Fruit fly (Drosophila melanogaster): Measurements from ENCODE around the gene aus.
A peak's percentile ranks its signal among the peaks of the same experiment; 100 is the strongest.

The aus gene

DNA sequence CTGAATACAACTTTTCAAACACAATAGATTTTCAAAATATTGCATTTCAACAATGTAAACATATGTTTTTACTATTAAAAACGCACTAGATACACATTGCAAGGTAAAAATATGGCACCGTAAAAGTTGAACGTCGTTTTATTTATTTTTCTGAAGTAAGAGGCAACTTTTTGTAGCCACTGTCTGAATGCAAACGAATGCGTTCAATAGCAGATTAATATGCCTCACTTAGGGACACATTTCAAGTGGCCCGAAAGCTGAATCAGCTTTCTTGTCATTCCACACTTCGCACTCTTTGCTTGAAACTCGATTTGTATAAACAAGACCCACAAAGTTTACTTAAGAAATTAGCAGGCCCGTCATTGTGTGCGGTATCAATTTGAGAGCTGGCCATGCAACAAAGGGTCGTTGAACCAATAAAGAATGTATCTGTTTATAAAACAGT, 491 bp upstream of the aus start (continued):
- TF ChIP-seq CG1529 (GFP tag; optimal IDR thresholded peaks at IDR 0.05) (peak; percentile 19), stwl (tag; optimal IDR thresholded peaks at IDR 0.05) (no peak), CG9727 (GFP tag; optimal IDR thresholded peaks at IDR 0.05) (peak; percentile 20), CG1647 (GFP tag; optimal IDR thresholded peaks at IDR 0.05) (no peak), lmd (GFP tag; IDR thresholded peaks at IDR 0.05) (no peak), CG2712 (tag; optimal IDR thresholded peaks at IDR 0.05) (no peak), ewg (GFP tag; optimal IDR thresholded peaks at IDR 0.05) (no peak), chinmo (GFP tag; IDR thresholded peaks at IDR 0.05; ENCODE audit: partially characterized antibody) (no peak), Hr3 (GFP tag; optimal IDR thresholded peaks at IDR 0.05) (no peak), zfh1 (GFP tag; IDR thresholded peaks at IDR 0.05) (no peak), Gsc (GFP tag; IDR thresholded peaks at IDR 0.05) (no peak), CG17802 (tag; optimal IDR thresholded peaks at IDR 0.05) (no peak), CG17568 (GFP tag; optimal IDR thresholded peaks at IDR 0.05) (peak; percentile 11), CTCF (GFP tag; optimal IDR thresholded peaks at IDR 0.05) (peak; percentile 26), CG31388 (GFP tag; optimal IDR thresholded peaks at IDR 0.05) (no peak), CG12155 (GFP tag; optimal IDR thresholded peaks at IDR 0.05) (no peak), CG11696 (GFP tag; IDR thresholded peaks at IDR 0.05) (no peak), CkIIα-i1 (GFP tag; IDR thresholded peaks at IDR 0.05) (no peak), PHDP (tag; optimal IDR thresholded peaks at IDR 0.05) (peak; percentile 25), trem (tag; optimal IDR thresholded peaks at IDR 0.05) (no peak), CG4424 (GFP tag; optimal IDR thresholded peaks at IDR 0.05) (peak; percentile 28), CG4730 (GFP tag; IDR thresholded peaks at IDR 0.05) (no peak), bcd (GFP tag; optimal IDR thresholded peaks at IDR 0.05) (no peak), CG12236 (GFP tag; optimal IDR thresholded peaks at IDR 0.05) (peak; percentile 2), wek (GFP tag; optimal IDR thresholded peaks at IDR 0.05) (peak; percentile 83), ken (GFP tag; IDR thresholded peaks at IDR 0.05) (no peak), odd (GFP tag; optimal IDR thresholded peaks at IDR 0.05) (peak; percentile 61), CG14860 (GFP tag; IDR thresholded peaks at IDR 0.05; ENCODE audit: partially characterized antibody) (no peak), CG2202 (tag; optimal IDR thresholded peaks at IDR 0.05) (peak; percentile 24), vfl (GFP tag; optimal IDR thresholded peaks at IDR 0.05) (no peak), ro (GFP tag; IDR thresholded peaks at IDR 0.05) (no peak), Nf-YA (GFP tag; IDR thresholded peaks at IDR 0.05) (no peak), CG7271 (tag; optimal IDR thresholded peaks at IDR 0.05) (no peak), sob (GFP tag; IDR thresholded peaks at IDR 0.05) (no peak), tio (GFP tag; optimal IDR thresholded peaks at IDR 0.05) (no peak), Mad (GFP tag; optimal IDR thresholded peaks at IDR 0.05) (no peak), bowl (GFP tag; IDR thresholded peaks at IDR 0.05) (no peak), Sin3A (optimal IDR thresholded peaks at IDR 0.05) (no peak), CG14050 (GFP tag; IDR thresholded peaks at IDR 0.05) (no peak), Deaf1 (tag; optimal IDR thresholded peaks at IDR 0.05) (no peak), lbe (GFP tag; optimal IDR thresholded peaks at IDR 0.05) (peak; percentile 27), bigmax (GFP tag; optimal IDR thresholded peaks at IDR 0.05) (no peak), CG31224 (GFP tag; IDR thresholded peaks at IDR 0.05) (no peak), bab2 (GFP tag; optimal IDR thresholded peaks at IDR 0.05) (peak; percentile 27), HmgZ (tag; optimal IDR thresholded peaks at IDR 0.05) (no peak), Blimp-1 (GFP tag; optimal IDR thresholded peaks at IDR 0.05) (no peak), C15 (GFP tag; IDR thresholded peaks at IDR 0.05) (no peak), ERR (GFP tag; optimal IDR thresholded peaks at IDR 0.05) (no peak), pnt (GFP tag; optimal IDR thresholded peaks at IDR 0.05) (no peak), Sry-β (GFP tag; optimal IDR thresholded peaks at IDR 0.05) (no peak), gce (GFP tag; IDR thresholded peaks at IDR 0.05) (no peak), Awh (GFP tag; IDR thresholded peaks at IDR 0.05) (no peak), sr (GFP tag; IDR thresholded peaks at IDR 0.05) (no peak), danr (GFP tag; IDR thresholded peaks at IDR 0.05) (no peak)

Data from whole organism, embryonic.